Worm (Caenorhabditis elegans): ENCODE measurements around the gene nhr-274.
A peak's percentile ranks its signal among the peaks of the same experiment; 100 is the strongest.

nhr-274 gene

DNA sequence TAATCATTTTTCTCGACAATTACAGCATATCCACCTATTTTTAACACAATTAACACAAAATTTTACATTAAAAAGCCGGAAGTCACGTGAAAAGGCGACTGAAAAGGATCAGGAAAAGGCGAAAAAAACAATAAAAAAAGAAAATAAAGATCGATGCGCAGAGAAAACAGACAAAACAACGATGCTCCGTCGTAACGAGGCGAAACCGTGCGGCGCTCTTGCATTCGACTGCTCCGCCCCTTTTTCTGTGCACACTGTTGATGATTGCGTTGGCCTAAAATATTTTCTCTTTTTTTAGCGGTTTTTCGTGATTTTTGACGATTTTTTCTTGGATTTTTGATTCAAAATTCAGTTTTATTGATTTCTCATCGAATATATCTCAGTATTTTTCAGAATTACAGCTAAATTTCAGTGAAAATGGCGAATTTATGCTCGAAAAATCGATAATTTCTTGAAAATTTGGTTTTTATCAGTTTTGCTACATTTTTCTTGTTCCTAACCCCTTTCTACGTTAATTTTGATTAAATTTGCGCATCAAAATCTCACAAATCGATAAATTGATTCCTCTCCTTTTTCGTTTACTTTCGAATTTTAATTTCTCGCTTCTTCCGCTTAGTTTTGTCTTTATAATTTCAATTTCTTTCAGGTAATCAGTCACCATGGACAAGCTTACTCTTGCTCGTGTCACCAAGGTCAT is 14.1 kb upstream of the nhr-274 start, which contains the start of gene rps-28 (continued):
- TF ChIP-seq ztf-6 (GFP tag; IDR thresholded peaks at IDR 0.05), result peak; percentile 83; the same call in 1 of the 2 replicates
- TF ChIP-seq let-607 (tag; optimal IDR thresholded peaks at IDR 0.05), result peak; percentile 69 to 85
- no peak for TF ChIP-seq sptf-2 (GFP tag; optimal IDR thresholded peaks at IDR 0.05)
- TF ChIP-seq snpc-4 (GFP tag; optimal IDR thresholded peaks at IDR 0.05), result peak; percentile 67
- TF ChIP-seq snpc-4 (tag; optimal IDR thresholded peaks at IDR 0.05), result peak; percentile 80 to 86 (median 82)
- no peak for TF ChIP-seq ccch-3 (GFP tag; optimal IDR thresholded peaks at IDR 0.05)
- TF ChIP-seq mcd-1 (GFP tag; IDR thresholded peaks at IDR 0.05), result peak; percentile 92
- peak; percentile 85 for TF ChIP-seq let-526 (GFP tag; IDR thresholded peaks at IDR 0.05)
- TF ChIP-seq die-1 (tag; optimal IDR thresholded peaks at IDR 0.05), result peak; percentile 65
- TF ChIP-seq hmg-1.2 (GFP tag; IDR thresholded peaks at IDR 0.05), result peak; percentile 83
- peak; percentile 11 for TF ChIP-seq T07F8.4 (tag; optimal IDR thresholded peaks at IDR 0.05)
- peak; percentile 97 for TF ChIP-seq F23B12.7 (tag; optimal IDR thresholded peaks at IDR 0.05; ENCODE audit: insufficient read depth)
- TF ChIP-seq aptf-2 (GFP tag; conservative IDR thresholded peaks at IDR 0.05), result 0 out of 2 replicates have a peak, but pooled peaks have one; percentile 47
- TF ChIP-seq nfya-2 (GFP tag; IDR thresholded peaks at IDR 0.05), result no peak
- peak; percentile 67 for TF ChIP-seq B0035.1 (tag; optimal IDR thresholded peaks at IDR 0.05)
- TF ChIP-seq nhr-27 (tag; optimal IDR thresholded peaks at IDR 0.05), result no peak
- no peak for TF ChIP-seq sea-2 (GFP tag; IDR thresholded peaks at IDR 0.05)
- TF ChIP-seq nhr-80 (tag; optimal IDR thresholded peaks at IDR 0.05), result peak; percentile 95
- TF ChIP-seq bed-1 (GFP tag; IDR thresholded peaks at IDR 0.05), result no peak
- TF ChIP-seq ama-1 (optimal IDR thresholded peaks at IDR 0.05), result no peak
- peak in 1 of 2 experiments; percentile 58 for TF ChIP-seq ama-1 (GFP tag; optimal IDR thresholded peaks at IDR 0.05)
- peak; percentile 49 for TF ChIP-seq rpc-1 (optimal IDR thresholded peaks at IDR 0.05)
- TF ChIP-seq rpc-1 (tag; optimal IDR thresholded peaks at IDR 0.05), result no peak
- TF ChIP-seq madf-3 (GFP tag; IDR thresholded peaks at IDR 0.05), result peak; percentile 93
- TF ChIP-seq Y95B8A.8 (GFP tag; IDR thresholded peaks at IDR 0.05), result peak; percentile 95
- no peak for TF ChIP-seq fkh-3 (tag; optimal IDR thresholded peaks at IDR 0.05)
- TF ChIP-seq madf-10 (tag; optimal IDR thresholded peaks at IDR 0.05), result peak; percentile 90
- peak; percentile 93 for TF ChIP-seq pha-4 (tag; optimal IDR thresholded peaks at IDR 0.05)
- no peak for TF ChIP-seq F57C9.4 (tag; optimal IDR thresholded peaks at IDR 0.05)
- TF ChIP-seq C06A6.2 (GFP tag; conservative IDR thresholded peaks at IDR 0.05), result peak; percentile 97
- TF ChIP-seq lin-54 (GFP tag; optimal IDR thresholded peaks at IDR 0.05), result peak; percentile 94
- TF ChIP-seq hlh-26 (GFP tag; conservative IDR thresholded peaks at IDR 0.05), result no peak
- TF ChIP-seq ztf-28 (GFP tag; IDR thresholded peaks at IDR 0.05), result peak; percentile 86; the same call in 1 of the 2 replicates
- peak; percentile 98 for TF ChIP-seq dox-1 (GFP tag; IDR thresholded peaks at IDR 0.05)
- TF ChIP-seq gei-17 (GFP tag; optimal IDR thresholded peaks at IDR 0.05), result peak; percentile 47
- no peak for TF ChIP-seq dpff-1 (tag; optimal IDR thresholded peaks at IDR 0.05)
- peak; percentile 86 for TF ChIP-seq B0019.2 (GFP tag; conservative IDR thresholded peaks at IDR 0.05)
- peak; percentile 76 for TF ChIP-seq efl-1 (GFP tag; optimal IDR thresholded peaks at IDR 0.05)
- TF ChIP-seq hlh-12 (tag; optimal IDR thresholded peaks at IDR 0.05), result no peak
- TF ChIP-seq rec-8 (tag; optimal IDR thresholded peaks at IDR 0.05), result peak; percentile 27 to 29
- peak; percentile 94 for TF ChIP-seq D2030.7 (GFP tag; IDR thresholded peaks at IDR 0.05)
- peak; percentile 77 for TF ChIP-seq tbp1 (GFP tag; optimal IDR thresholded peaks at IDR 0.05)
- TF ChIP-seq pbrm-1 (GFP tag; IDR thresholded peaks at IDR 0.05), result peak; percentile 95
- TF ChIP-seq aptf-3 (GFP tag; IDR thresholded peaks at IDR 0.05), result no peak
- TF ChIP-seq F33H1.4 (GFP tag; IDR thresholded peaks at IDR 0.05), result peak; percentile 84
- peak; percentile 76 for TF ChIP-seq chd-7 (tag; optimal IDR thresholded peaks at IDR 0.05)
- TF ChIP-seq lin-40 (tag; optimal IDR thresholded peaks at IDR 0.05), result peak; percentile 94
- TF ChIP-seq somi-1 (GFP tag; optimal IDR thresholded peaks at IDR 0.05), result peak; percentile 91
- no peak for TF ChIP-seq F39B2.1 (GFP tag; IDR thresholded peaks at IDR 0.05)
